Worm (Caenorhabditis elegans) whole organism, young adult: ENCODE data around the gene aptf-3.

Experiments
- B0019.2 ChIP-seq: fragments of 200-800 bp; sonication (Bioruptor generic); conservative IDR thresholded peaks from 2 replicates; pipeline ENCODE4 v1.3.6; 2022; ENCODE audit warnings: missing genetic modification reagents, missing genetic modification characterization, missing compliant biosample characterization
- B0261.1 ChIP-seq: sonication (generic microtip); optimal IDR thresholded peaks from 2 replicates; lab custom pipeline; 2016; ENCODE audit warnings: mild to moderate bottlenecking, missing genetic modification characterization, moderate library complexity, missing compliant biosample characterization
- F33H1.4 ChIP-seq: fragments of 200-800 bp; sonication (Bioruptor generic); IDR thresholded peaks from 2 replicates; pipeline ENCODE4 v1.3.6; 2022; ENCODE audit warnings: missing genetic modification reagents, missing genetic modification characterization, missing compliant biosample characterization
- F39B2.1 ChIP-seq: fragments of 200-800 bp; sonication (Bioruptor generic); IDR thresholded peaks from 2 replicates; pipeline ENCODE4 v1.3.6; 2022; ENCODE audit warnings: missing genetic modification reagents, missing genetic modification characterization, missing compliant biosample characterization
- F57A8.1 ChIP-seq: fragments of 200-800 bp; sonication (Bioruptor generic); optimal IDR thresholded peaks from 2 replicates; lab custom pipeline; 2018; ENCODE audit warnings: mild to moderate bottlenecking, missing genetic modification characterization, moderate library complexity, missing compliant biosample characterization
- F57C9.4 ChIP-seq: sonication (generic microtip); optimal IDR thresholded peaks from 2 replicates; lab custom pipeline; 2017; ENCODE audit warnings: mild to moderate bottlenecking, missing genetic modification characterization, missing compliant biosample characterization
- K11D2.4 ChIP-seq: fragments of 200-800 bp; sonication (Bioruptor generic); IDR thresholded peaks from 2 replicates; pipeline ENCODE4 v1.3.6; 2022; ENCODE audit warnings: missing genetic modification reagents, missing genetic modification characterization, missing compliant biosample characterization
- T07F8.4 ChIP-seq: sonication (generic microtip); optimal IDR thresholded peaks from 2 replicates; lab custom pipeline; 2016; ENCODE audit warnings: mild to moderate bottlenecking, missing genetic modification characterization, moderate library complexity, missing compliant biosample characterization
- Y53F4B.3 ChIP-seq: fragments of 200-800 bp; sonication (Bioruptor generic); IDR thresholded peaks from 2 replicates; pipeline ENCODE4 v1.3.6; 2022; ENCODE audit warnings: missing genetic modification reagents, missing genetic modification characterization, missing compliant biosample characterization
- Y53G8AR.9 ChIP-seq: fragments of 200-800 bp; sonication (Bioruptor generic); conservative IDR thresholded peaks from 2 replicates; pipeline ENCODE4 v1.3.6; 2022; ENCODE audit warnings: missing genetic modification reagents, missing genetic modification characterization, missing compliant biosample characterization
- Y67H2A.10 ChIP-seq: fragments of 200-800 bp; sonication (Bioruptor generic); conservative IDR thresholded peaks from 2 replicates; pipeline ENCODE4 v1.3.6; 2022; ENCODE audit warnings: missing genetic modification reagents, missing genetic modification characterization, missing compliant biosample characterization
- Y79H2A.3 ChIP-seq: fragments of 200-800 bp; sonication (Bioruptor generic); conservative IDR thresholded peaks from 2 replicates; pipeline ENCODE4 v1.3.6; 2022; ENCODE audit warnings: missing genetic modification reagents, missing genetic modification characterization, missing compliant biosample characterization
- akir-1 ChIP-seq: fragments of 200-800 bp; sonication (Bioruptor generic); optimal IDR thresholded peaks from 2 replicates; lab custom pipeline; 2018; ENCODE audit warnings: mild to moderate bottlenecking, missing genetic modification characterization, moderate library complexity, missing compliant biosample characterization
- atf-7 ChIP-seq: sonication (generic microtip); optimal IDR thresholded peaks from 2 replicates; lab custom pipeline; 2017; ENCODE audit warnings: mild to moderate bottlenecking, missing genetic modification characterization, missing compliant biosample characterization
- attf-6 ChIP-seq: fragments of 200-800 bp; sonication (Bioruptor generic); IDR thresholded peaks from 2 replicates; pipeline ENCODE4 v1.3.6; 2022; ENCODE audit warnings: missing genetic modification reagents, missing genetic modification characterization, missing compliant biosample characterization
- bed-1 ChIP-seq: fragments of 200-800 bp; sonication (Bioruptor generic); IDR thresholded peaks from 2 replicates; pipeline ENCODE4 v1.3.6; 2022; ENCODE audit warnings: missing genetic modification reagents, missing genetic modification characterization, missing compliant biosample characterization
- cebp-1 ChIP-seq, 2 experiments: fragments of 200-800 bp in 1 of 2; sonication (Bioruptor generic) in 1 of 2; sonication (generic microtip) in 1 of 2; IDR thresholded peaks in 1 of 2; optimal IDR thresholded peaks in 1 of 2; 2 replicates each; pipeline versions ENCODE4 v1.3.6 to Lab custom; 2017 to 2022; ENCODE audit warnings: missing compliant biosample characterization in 2 of 2, missing genetic modification characterization in 2 of 2, mild to moderate bottlenecking in 1 of 2, missing genetic modification reagents in 1 of 2, moderate library complexity in 1 of 2
- cebp-2 ChIP-seq: fragments of 200-800 bp; sonication (Bioruptor generic); IDR thresholded peaks from 2 replicates; pipeline ENCODE4 v1.3.6; 2022; ENCODE audit warnings: missing genetic modification characterization, missing compliant biosample characterization
- ceh-91 ChIP-seq: fragments of 200-800 bp; sonication (Bioruptor generic); IDR thresholded peaks from 2 replicates; pipeline ENCODE4 v1.3.6; 2022; ENCODE audit warnings: missing genetic modification reagents, missing genetic modification characterization, missing compliant biosample characterization
- dpff-1 ChIP-seq: sonication (generic microtip); optimal IDR thresholded peaks from 2 replicates; lab custom pipeline; 2017; ENCODE audit warnings: mild to moderate bottlenecking, missing genetic modification characterization, missing compliant biosample characterization
- egrh-3 ChIP-seq: fragments of 200-800 bp; sonication (Bioruptor generic); IDR thresholded peaks from 2 replicates; pipeline ENCODE4 v1.3.6; 2022; ENCODE audit warnings: missing genetic modification reagents, missing genetic modification characterization, missing compliant biosample characterization
- gei-17 ChIP-seq: fragments of 200-800 bp; sonication (Bioruptor generic); optimal IDR thresholded peaks from 2 replicates; lab custom pipeline; 2018; ENCODE audit warnings: mild to moderate bottlenecking, missing genetic modification characterization, missing compliant biosample characterization
- hlh-26 ChIP-seq: fragments of 200-800 bp; sonication (Bioruptor generic); conservative IDR thresholded peaks from 2 replicates; pipeline ENCODE4 v1.3.6; 2022; ENCODE audit warnings: missing genetic modification reagents, missing genetic modification characterization, missing compliant biosample characterization
- hmg-1.2 ChIP-seq: fragments of 200-800 bp; sonication (Bioruptor generic); IDR thresholded peaks from 2 replicates; pipeline ENCODE4 v1.3.6; 2022; ENCODE audit warnings: missing genetic modification reagents, missing genetic modification characterization, missing compliant biosample characterization
- hrde-1 ChIP-seq: sonication (generic microtip); optimal IDR thresholded peaks from 2 replicates; lab custom pipeline; 2016; ENCODE audit warnings: missing genetic modification characterization, mild to moderate bottlenecking, missing compliant biosample characterization, moderate library complexity, missing genotype, missing genetic modification reagents, borderline replicate concordance
- let-526 ChIP-seq: fragments of 200-800 bp; sonication (Bioruptor generic); IDR thresholded peaks from 2 replicates; pipeline ENCODE4 v1.3.6; 2022; ENCODE audit warnings: missing genetic modification reagents, missing genetic modification characterization, missing compliant biosample characterization
- madf-10 ChIP-seq: sonication (generic microtip); optimal IDR thresholded peaks from 2 replicates; lab custom pipeline; 2016; ENCODE audit warnings: mild to moderate bottlenecking, missing genetic modification characterization, missing compliant biosample characterization
- madf-6 ChIP-seq: fragments of 200-800 bp; sonication (Bioruptor generic); IDR thresholded peaks from 2 replicates; pipeline ENCODE4 v1.3.6; 2022; ENCODE audit warnings: missing genetic modification reagents, missing genetic modification characterization, missing compliant biosample characterization
- mcd-1 ChIP-seq: fragments of 200-800 bp; sonication (Bioruptor generic); IDR thresholded peaks from 2 replicates; pipeline ENCODE4 v1.3.6; 2022; ENCODE audit warnings: missing genetic modification reagents, missing genetic modification characterization, missing compliant biosample characterization
- nfya-1 ChIP-seq: sonication (generic microtip); optimal IDR thresholded peaks from 2 replicates; lab custom pipeline; 2017; ENCODE audit warnings: antibody characterized with exemption, missing compliant biosample characterization, missing genetic modification characterization, borderline replicate concordance; ENCODE audit not compliant: insufficient read depth
- nfya-2 ChIP-seq: fragments of 200-800 bp; sonication (Bioruptor generic); IDR thresholded peaks from 2 replicates; pipeline ENCODE4 v1.3.6; 2022; ENCODE audit warnings: missing genetic modification reagents, missing genetic modification characterization, missing compliant biosample characterization
- nhr-179 ChIP-seq: sonication (generic microtip); optimal IDR thresholded peaks from 2 replicates; lab custom pipeline; 2016; ENCODE audit warnings: mild to moderate bottlenecking, missing genetic modification characterization, missing compliant biosample characterization
- nhr-27 ChIP-seq: fragments of 200-800 bp; sonication (Bioruptor generic); optimal IDR thresholded peaks from 2 replicates; lab custom pipeline; 2018; ENCODE audit warnings: mild to moderate bottlenecking, missing genetic modification characterization, moderate library complexity, missing compliant biosample characterization
- nhr-90 ChIP-seq: sonication (generic microtip); optimal IDR thresholded peaks from 2 replicates; lab custom pipeline; 2016; ENCODE audit warnings: missing genotype, mild to moderate bottlenecking, missing genetic modification characterization, missing compliant biosample characterization
- pbrm-1 ChIP-seq: fragments of 200-800 bp; sonication (Bioruptor generic); IDR thresholded peaks from 2 replicates; pipeline ENCODE4 v1.3.6; 2022; ENCODE audit warnings: missing genetic modification reagents, missing genetic modification characterization, missing compliant biosample characterization
- repo-1 ChIP-seq: sonication (generic microtip); optimal IDR thresholded peaks from 2 replicates; lab custom pipeline; 2017; ENCODE audit warnings: mild to moderate bottlenecking, missing genetic modification characterization, missing compliant biosample characterization
- sdz-38 ChIP-seq: sonication (generic microtip); optimal IDR thresholded peaks from 2 replicates; lab custom pipeline; 2016; ENCODE audit warnings: missing genotype, missing genetic modification characterization, missing compliant biosample characterization
- sptf-2 ChIP-seq: fragments of 200-800 bp; sonication (Bioruptor generic); optimal IDR thresholded peaks from 2 replicates; lab custom pipeline; 2018; ENCODE audit warnings: mild to moderate bottlenecking, missing genetic modification characterization, missing compliant biosample characterization
- tbp1 ChIP-seq: fragments of 200-800 bp; sonication (Bioruptor generic); optimal IDR thresholded peaks from 2 replicates; lab custom pipeline; 2018; ENCODE audit warnings: mild to moderate bottlenecking, missing genetic modification characterization, missing compliant biosample characterization
- zfh-2 ChIP-seq: fragments of 200-800 bp; sonication (Bioruptor generic); conservative IDR thresholded peaks from 2 replicates; pipeline ENCODE4 v1.3.6; 2022; ENCODE audit warnings: missing genetic modification reagents, missing genetic modification characterization, missing compliant biosample characterization
- ztf-18 ChIP-seq: sonication (generic microtip); optimal IDR thresholded peaks from 2 replicates; lab custom pipeline; 2016; ENCODE audit warnings: missing genotype, mild to moderate bottlenecking, missing genetic modification characterization, missing compliant biosample characterization
- ztf-22 ChIP-seq: fragments of 200-800 bp; sonication (Bioruptor generic); optimal IDR thresholded peaks from 2 replicates; lab custom pipeline; 2018; ENCODE audit warnings: mild to moderate bottlenecking, missing genetic modification characterization, moderate library complexity, missing compliant biosample characterization
- ztf-28 ChIP-seq: fragments of 200-800 bp; sonication (Bioruptor generic); IDR thresholded peaks from 2 replicates; pipeline ENCODE4 v1.3.6; 2022; ENCODE audit warnings: missing genetic modification reagents, missing genetic modification characterization, missing compliant biosample characterization
- ztf-6 ChIP-seq: fragments of 200-800 bp; sonication (Bioruptor generic); IDR thresholded peaks from 2 replicates; pipeline ENCODE4 v1.3.6; 2022; ENCODE audit warnings: missing genetic modification reagents, missing genetic modification characterization, missing compliant biosample characterization

The aptf-3 gene

DNA sequence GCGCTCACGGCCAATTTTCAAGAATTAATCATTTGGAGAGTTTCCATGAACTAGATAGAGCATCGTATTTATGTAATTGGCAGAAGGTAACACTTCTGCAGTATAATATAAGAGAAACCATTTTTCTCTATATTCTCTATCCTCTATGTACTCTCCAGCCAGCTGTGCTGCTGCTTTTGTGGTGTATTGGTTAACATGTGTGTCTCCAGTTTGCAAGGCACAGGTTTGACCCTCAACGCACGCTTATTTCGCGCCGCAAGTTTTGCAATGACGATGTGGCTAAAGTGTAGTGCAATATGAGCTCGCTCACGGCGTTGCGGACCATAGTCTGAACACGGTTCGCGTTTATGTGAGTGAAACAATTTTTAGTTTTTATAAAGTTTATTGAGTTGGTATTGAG, 47.0 kb upstream of the aptf-3 start (continued):
- TF ChIP-seq ztf-22 (peak; percentile 77), ztf-18 (tag; lab: Kevin White, UChicago) (peak; percentile 80), attf-6 (GFP tag; lab: Robert Waterston, UW) (no peak), F33H1.4 (GFP tag; lab: Robert Waterston, UW) (peak; percentile 36; the same call in 1 of the 2 replicates), ztf-6 (GFP tag; lab: Robert Waterston, UW) (0 out of 2 replicates have a peak, but pooled peaks have one; percentile 50)

ce11 chrII:8551100-8551499, 42.9 kb upstream of the aptf-3 start:
- TF ChIP-seq repo-1 (tag; lab: Kevin White, UChicago) (no peak), Y67H2A.10 (no peak), F57A8.1 (GFP tag; lab: Kevin White, UChicago) (no peak), Y79H2A.3 (GFP tag; lab: Robert Waterston, UW) (no peak), dpff-1 (tag; lab: Kevin White, UChicago) (no peak), pbrm-1 (GFP tag; lab: Robert Waterston, UW) (no peak), mcd-1 (GFP tag; lab: Robert Waterston, UW) (no peak), sdz-38 (no peak), let-526 (GFP tag; lab: Robert Waterston, UW) (no peak), nhr-179 (tag; lab: Kevin White, UChicago) (no peak), zfh-2 (GFP tag; lab: Robert Waterston, UW) (no peak), gei-17 (no peak), F39B2.1 (GFP tag; lab: Robert Waterston, UW) (no peak), cebp-2 (no peak), F57C9.4 (no peak), egrh-3 (GFP tag; lab: Robert Waterston, UW) (no peak), madf-6 (no peak), sptf-2 (no peak), akir-1 (GFP tag; lab: Kevin White, UChicago) (no peak), nfya-1 (no peak)

- TF ChIP-seq repo-1 (tag; lab: Kevin White, UChicago) = no peak
- no peak for TF ChIP-seq B0261.1 (tag; lab: Kevin White, UChicago)
- no peak for TF ChIP-seq ztf-28 (GFP tag; lab: Robert Waterston, UW)
- TF ChIP-seq nhr-90 (tag; lab: Kevin White, UChicago) = no peak
- no peak for TF ChIP-seq nhr-27 (tag; lab: Kevin White, UChicago)
- no peak for TF ChIP-seq hlh-26
- no peak for TF ChIP-seq tbp1 (GFP tag; lab: Kevin White, UChicago)
- TF ChIP-seq Y53G8AR.9 (GFP tag; lab: Robert Waterston, UW) = no peak
- no peak for TF ChIP-seq pbrm-1 (GFP tag; lab: Robert Waterston, UW)
- no peak for TF ChIP-seq Y67H2A.10
- TF ChIP-seq, all 124 proteins: peak for 0
Observed at ce11 chrII:8554568-8554967, 39.4 kb upstream of the aptf-3 start.

DNA sequence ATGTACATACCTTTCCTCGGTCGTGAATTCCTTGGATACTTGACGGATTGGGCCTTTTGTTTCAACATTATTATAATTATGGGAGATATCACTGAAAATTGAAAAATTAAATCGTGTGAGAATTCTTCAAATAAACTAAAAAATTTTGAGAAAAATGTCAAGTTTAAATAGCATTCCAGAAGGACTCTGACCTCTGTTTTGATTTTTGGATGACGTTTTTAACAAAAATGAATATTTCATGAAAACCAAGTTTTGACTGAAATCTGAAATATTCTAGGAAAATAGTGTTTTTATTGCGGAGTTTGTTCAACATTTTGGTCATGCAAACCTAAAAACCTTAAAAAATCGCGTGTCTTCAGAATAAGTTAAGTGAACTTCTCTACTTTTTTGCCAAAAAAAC, 37.8 kb upstream of the aptf-3 start, which contains the start of gene glb-27:
TSS of gene glb-27 (minus strand) at position 101 of the 400 bp plus-strand sequence.
- TF ChIP-seq hmg-1.2 = no peak

ce11 chrII:8559188-8559587, 34.8 kb upstream of the aptf-3 start:
- TF ChIP-seq let-526 (GFP tag; lab: Robert Waterston, UW) (no peak), atf-7 (tag; lab: Kevin White, UChicago) (no peak), ceh-91 (GFP tag; lab: Robert Waterston, UW) (no peak), bed-1 (GFP tag; lab: Robert Waterston, UW) (no peak), hrde-1 (tag; lab: Kevin White, UChicago) (no peak), nfya-2 (no peak), cebp-1 (GFP tag; IDR thresholded peaks at IDR 0.05; lab: Robert Waterston, UW) (no peak), cebp-1 (tag; optimal IDR thresholded peaks at IDR 0.05; lab: Kevin White, UChicago) (no peak), Y53F4B.3 (GFP tag; lab: Robert Waterston, UW) (no peak), B0019.2 (no peak), madf-10 (tag; lab: Kevin White, UChicago) (no peak), T07F8.4 (tag; lab: Kevin White, UChicago) (no peak), K11D2.4 (no peak)
